Fruit fly (Drosophila melanogaster): ENCODE measurements around the gene CG14443.

The CG14443 gene

dm6 chrX:6601641-6602276, 32.0 kb upstream of the CG14443 start (continued):
- TF ChIP-seq slou (GFP tag; optimal IDR thresholded peaks at IDR 0.05) (peak; percentile 91), peb (GFP tag; IDR thresholded peaks at IDR 0.05) (peak; percentile 86), Dbx (GFP tag; IDR thresholded peaks at IDR 0.05) (peak; percentile 89), Poxn (GFP tag; IDR thresholded peaks at IDR 0.05) (peak; percentile 58; the same call in 1 of the 2 replicates), CG18619 (GFP tag; optimal IDR thresholded peaks at IDR 0.05) (peak; percentile 91), Doc2 (GFP tag; IDR thresholded peaks at IDR 0.05) (no peak; the same call in 1 of the 2 replicates), gcm2 (GFP tag; optimal IDR thresholded peaks at IDR 0.05) (peak; percentile 73), chinmo (GFP tag; IDR thresholded peaks at IDR 0.05; ENCODE audit: partially characterized antibody) (no peak), trh (GFP tag; optimal IDR thresholded peaks at IDR 0.05) (peak; percentile 67), CG16813 (GFP tag; IDR thresholded peaks at IDR 0.05; ENCODE audit: partially characterized antibody) (0 out of 3 replicates have a peak, but pooled peaks have one; percentile 38), Rx (GFP tag; IDR thresholded peaks at IDR 0.05) (peak; percentile 77), Pdp1 (GFP tag; optimal IDR thresholded peaks at IDR 0.05) (peak; percentile 85 to 90), MBD-R2 (GFP tag; IDR thresholded peaks at IDR 0.05) (peak; percentile 52), CG17328 (GFP tag; IDR thresholded peaks at IDR 0.05) (peak; percentile 84), cato (GFP tag; optimal IDR thresholded peaks at IDR 0.05; ENCODE audit: borderline replicate concordance) (peak; percentile 83), jing (GFP tag; optimal IDR thresholded peaks at IDR 0.05) (peak; percentile 84), sob (GFP tag; IDR thresholded peaks at IDR 0.05) (peak; percentile 84), CG10959 (GFP tag; IDR thresholded peaks at IDR 0.05) (peak; percentile 78), Fer1 (GFP tag; optimal IDR thresholded peaks at IDR 0.05) (peak; percentile 96), Oaz (GFP tag; IDR thresholded peaks at IDR 0.05) (peak; percentile 75), Nf-YA (GFP tag; IDR thresholded peaks at IDR 0.05) (peak; percentile 70), H15 (GFP tag; IDR thresholded peaks at IDR 0.05) (peak; percentile 75; the same call in 2 of the 3 replicates), CG3995 (GFP tag; optimal IDR thresholded peaks at IDR 0.05) (peak; percentile 32), MESR4 (GFP tag; optimal IDR thresholded peaks at IDR 0.05) (peak; percentile 2), stc (GFP tag; IDR thresholded peaks at IDR 0.05) (peak; percentile 88), CG18476 (GFP tag; optimal IDR thresholded peaks at IDR 0.05) (peak; percentile 92), repo (GFP tag; optimal IDR thresholded peaks at IDR 0.05) (peak; percentile 55), CG17385 (GFP tag; optimal IDR thresholded peaks at IDR 0.05) (peak; percentile 89), CG11695 (GFP tag; IDR thresholded peaks at IDR 0.05) (peak; percentile 95), Myb (GFP tag; optimal IDR thresholded peaks at IDR 0.05) (peak; percentile 19), CG2202 (tag; optimal IDR thresholded peaks at IDR 0.05) (peak; percentile 85), dan (GFP tag; IDR thresholded peaks at IDR 0.05) (peak; percentile 57; the same call in 1 of the 2 replicates), cas (GFP tag; IDR thresholded peaks at IDR 0.05) (0 out of 2 replicates have a peak, but pooled peaks have one; percentile 19), cg (GFP tag; optimal IDR thresholded peaks at IDR 0.05) (peak; percentile 80), twi (tag; optimal IDR thresholded peaks at IDR 0.05) (peak; percentile 85), ken (GFP tag; IDR thresholded peaks at IDR 0.05) (peak; percentile 85), NK7.1 (GFP tag; optimal IDR thresholded peaks at IDR 0.05) (peak; percentile 76), Sox102F (GFP tag; optimal IDR thresholded peaks at IDR 0.05) (peak; percentile 91), Sox100B (GFP tag; optimal IDR thresholded peaks at IDR 0.05) (peak; percentile 94), CG42726 (GFP tag; IDR thresholded peaks at IDR 0.05; ENCODE audit: partially characterized antibody) (peak; percentile 7; the same call in 1 of the 2 replicates), TFAM (GFP tag; optimal IDR thresholded peaks at IDR 0.05) (peak; percentile 72), Aef1 (GFP tag; IDR thresholded peaks at IDR 0.05) (peak; percentile 88), CG12071 (GFP tag; optimal IDR thresholded peaks at IDR 0.05) (peak; percentile 86), CG4820 (GFP tag; optimal IDR thresholded peaks at IDR 0.05) (peak; percentile 88), CG13894 (tag; optimal IDR thresholded peaks at IDR 0.05) (peak; percentile 95), CG6683 (GFP tag; optimal IDR thresholded peaks at IDR 0.05) (peak; percentile 90), CG10274 (GFP tag; optimal IDR thresholded peaks at IDR 0.05) (peak; percentile 78), HLH54F (GFP tag; optimal IDR thresholded peaks at IDR 0.05) (peak; percentile 82), CG14710 (tag; optimal IDR thresholded peaks at IDR 0.05) (peak; percentile 91), Ets97D (GFP tag; optimal IDR thresholded peaks at IDR 0.05) (peak; percentile 48)

Data from whole organism, embryonic.